Worm (Caenorhabditis elegans): ENCODE measurements around the gene F26D2.3.

DNA sequence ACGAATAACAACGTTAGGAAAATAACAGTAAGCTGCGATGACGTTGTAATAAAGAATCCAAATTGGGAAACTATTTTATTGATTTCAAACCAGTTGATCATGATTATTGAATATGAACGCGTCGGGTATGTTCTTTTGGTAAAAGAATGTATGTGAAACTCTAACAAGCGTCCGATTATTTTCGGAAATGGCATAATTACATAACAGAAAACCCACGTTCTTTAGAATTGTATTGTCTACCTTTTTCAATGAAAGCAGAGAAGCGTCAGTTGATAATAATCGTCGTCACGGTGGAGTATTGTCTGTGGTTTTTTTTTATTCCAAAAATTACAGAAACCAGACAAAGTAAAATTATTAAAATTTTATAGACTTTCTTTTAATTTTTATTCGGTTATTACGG is 47.3 kb downstream of the F26D2.3 start, which contains the start of gene str-14:
- TF ChIP-seq dao-5 (tag; optimal IDR thresholded peaks at IDR 0.05), result no peak
- TF ChIP-seq him-1 (tag; optimal IDR thresholded peaks at IDR 0.05), result no peak
